Fruit fly (Drosophila melanogaster) whole organism, prepupa: ENCODE data around the gene CG17272.
A peak's percentile ranks its signal among the peaks of the same experiment; 100 is the strongest.

ENCODE experiments used
- Blimp-1 ChIP-seq: fragments of 200-800 bp; sonication (Bioruptor generic); optimal IDR thresholded peaks from 3 replicates; lab custom pipeline; 2017; ENCODE audit warnings: missing biosample characterization, missing genetic modification characterization, mild to moderate bottlenecking, moderate library complexity, missing genetic modification reagents
- CG10669 ChIP-seq: fragments of 200-800 bp; sonication (Bioruptor generic); optimal IDR thresholded peaks from 3 replicates; lab custom pipeline; 2018; ENCODE audit warnings: missing biosample characterization, mild to moderate bottlenecking, missing genetic modification characterization, moderate library complexity
- CG11762 ChIP-seq: fragments of 200-800 bp; sonication (Bioruptor generic); optimal IDR thresholded peaks from 3 replicates; lab custom pipeline; 2016; ENCODE audit warnings: missing biosample characterization, missing genetic modification characterization; ENCODE audit not compliant: insufficient read depth
- CG1621 ChIP-seq: fragments of 200-800 bp; sonication (Bioruptor generic); optimal IDR thresholded peaks from 3 replicates; lab custom pipeline; 2018; ENCODE audit warnings: missing biosample characterization, mild to moderate bottlenecking, missing genetic modification characterization
- CG31627 ChIP-seq: fragments of 200-800 bp; sonication (Bioruptor generic); optimal IDR thresholded peaks from 3 replicates; lab custom pipeline; 2016; ENCODE audit warnings: missing biosample characterization, missing genetic modification characterization
- CG32006 ChIP-seq: fragments of 200-800 bp; sonication (Bioruptor generic); optimal IDR thresholded peaks from 3 replicates; lab custom pipeline; 2017; ENCODE audit warnings: missing biosample characterization, mild to moderate bottlenecking, missing genetic modification characterization
- CG4318 ChIP-seq: fragments of 200-800 bp; sonication (Bioruptor generic); optimal IDR thresholded peaks from 3 replicates; lab custom pipeline; 2017; ENCODE audit warnings: missing biosample characterization, mild to moderate bottlenecking, missing genetic modification characterization
- CG6792 ChIP-seq: fragments of 200-800 bp; sonication (Bioruptor generic); optimal IDR thresholded peaks from 3 replicates; lab custom pipeline; 2016; ENCODE audit warnings: missing biosample characterization, missing genetic modification characterization
- CG6808 ChIP-seq: fragments of 200-800 bp; sonication (Bioruptor generic); optimal IDR thresholded peaks from 3 replicates; lab custom pipeline; 2017; ENCODE audit warnings: missing biosample characterization, missing genetic modification characterization, mild to moderate bottlenecking, moderate library complexity, missing genetic modification reagents
- CG7368 ChIP-seq: fragments of 200-800 bp; sonication (Bioruptor generic); optimal IDR thresholded peaks from 3 replicates; lab custom pipeline; 2016; ENCODE audit warnings: missing biosample characterization, missing genetic modification characterization
- CG8319 ChIP-seq: fragments of 200-800 bp; sonication (Bioruptor generic); optimal IDR thresholded peaks from 3 replicates; lab custom pipeline; 2016; ENCODE audit warnings: missing biosample characterization, missing genetic modification characterization
- CG8632 ChIP-seq: fragments of 200-800 bp; sonication (Bioruptor generic); optimal IDR thresholded peaks from 3 replicates; lab custom pipeline; 2016; ENCODE audit warnings: missing biosample characterization, missing genetic modification characterization
- CG9139 ChIP-seq: fragments of 200-800 bp; sonication (Bioruptor generic); optimal IDR thresholded peaks from 3 replicates; lab custom pipeline; 2017; ENCODE audit warnings: missing biosample characterization, mild to moderate bottlenecking, missing genetic modification characterization
- Eip75B ChIP-seq: fragments of 200-800 bp; sonication (Bioruptor generic); optimal IDR thresholded peaks from 3 replicates; lab custom pipeline; 2016; ENCODE audit warnings: missing biosample characterization, missing genetic modification characterization
- Eip78C ChIP-seq: fragments of 200-800 bp; sonication (Bioruptor generic); peaks from one replicate; lab custom pipeline; 2016; ENCODE audit warnings: missing biosample characterization, missing genetic modification characterization
- Hr39 ChIP-seq: fragments of 200-800 bp; sonication (Bioruptor generic); optimal IDR thresholded peaks from 2 replicates; lab custom pipeline; 2016; ENCODE audit warnings: missing biosample characterization, missing genetic modification characterization
- Sox102F ChIP-seq: fragments of 200-800 bp; sonication (Bioruptor generic); optimal IDR thresholded peaks from 2 replicates; lab custom pipeline; 2016; ENCODE audit warnings: missing biosample characterization, mild to moderate bottlenecking, missing genetic modification characterization
- Sox15 ChIP-seq: fragments of 200-800 bp; sonication (Bioruptor generic); optimal IDR thresholded peaks from 3 replicates; lab custom pipeline; 2016; ENCODE audit warnings: missing biosample characterization, missing genetic modification characterization
- achi ChIP-seq: fragments of 200-800 bp; sonication (Bioruptor generic); optimal IDR thresholded peaks from 3 replicates; lab custom pipeline; 2016; ENCODE audit warnings: missing biosample characterization, missing genetic modification characterization
- acj6 ChIP-seq: fragments of 200-800 bp; sonication (Bioruptor generic); optimal IDR thresholded peaks from 3 replicates; lab custom pipeline; 2016; ENCODE audit warnings: missing biosample characterization, missing genetic modification characterization
- cyc ChIP-seq: fragments of 200-800 bp; sonication (Bioruptor generic); optimal IDR thresholded peaks from 3 replicates; lab custom pipeline; 2016; ENCODE audit warnings: missing biosample characterization, missing genetic modification characterization
- dac ChIP-seq: fragments of 200-800 bp; sonication (Bioruptor generic); optimal IDR thresholded peaks from 2 replicates; lab custom pipeline; 2017; ENCODE audit warnings: missing biosample characterization, mild to moderate bottlenecking, missing genetic modification characterization
- dsx ChIP-seq: fragments of 200-800 bp; optimal IDR thresholded peaks from 3 replicates; lab custom pipeline; 2019; ENCODE audit warnings: missing biosample characterization, mild to moderate bottlenecking, missing genetic modification characterization, moderate library complexity; ENCODE audit not compliant: poor library complexity, severe bottlenecking
- eg ChIP-seq: fragments of 200-800 bp; sonication (Bioruptor generic); IDR thresholded peaks from 3 replicates; pipeline ENCODE4 v1.3.6; 2022; ENCODE audit warnings: missing biosample characterization, missing genetic modification characterization
- esn ChIP-seq: fragments of 200-800 bp; sonication (Bioruptor generic); optimal IDR thresholded peaks from 2 replicates; lab custom pipeline; 2016; ENCODE audit warnings: missing biosample characterization, mild to moderate bottlenecking, missing genetic modification characterization, moderate library complexity
- fkh ChIP-seq: fragments of 200-800 bp; sonication (Bioruptor generic); optimal IDR thresholded peaks from 3 replicates; lab custom pipeline; 2017; ENCODE audit warnings: missing biosample characterization, mild to moderate bottlenecking, missing genetic modification characterization, moderate library complexity
- spab ChIP-seq: fragments of 200-800 bp; sonication (Bioruptor generic); optimal IDR thresholded peaks from 2 replicates; lab custom pipeline; 2017; ENCODE audit warnings: missing biosample characterization, mild to moderate bottlenecking, missing genetic modification characterization, missing genetic modification reagents
- ss ChIP-seq, 2 experiments: fragments of 200-800 bp; sonication (Bioruptor generic); optimal IDR thresholded peaks; 2 replicates in 1 of 2; 3 replicates in 1 of 2; lab custom pipeline; 2017 to 2018; ENCODE audit warnings: mild to moderate bottlenecking in 2 of 2, missing biosample characterization in 2 of 2, missing genetic modification characterization in 2 of 2, moderate library complexity in 1 of 2
- svp ChIP-seq: fragments of 200-800 bp; sonication (Bioruptor generic); peaks from one replicate; lab custom pipeline; 2016; ENCODE audit warnings: missing biosample characterization, missing genetic modification characterization
- topi ChIP-seq: fragments of 200-800 bp; sonication (Bioruptor generic); optimal IDR thresholded peaks from 3 replicates; lab custom pipeline; 2016; ENCODE audit warnings: missing biosample characterization, missing genetic modification characterization

The CG17272 gene

dm6 chr3R:20778285-20778926 is 45.6 kb downstream of the CG17272 start (continued):
- peak; percentile 79 for TF ChIP-seq Sox102F (GFP tag; lab: Kevin White, UChicago)
- peak; percentile 93 for TF ChIP-seq spab (GFP tag; lab: Kevin White, UChicago)
- TF ChIP-seq CG7368 (GFP tag; lab: Kevin White, UChicago) = peak; percentile 88
- peak; percentile 79 for TF ChIP-seq CG32006 (GFP tag; lab: Kevin White, UChicago)
- peak; percentile 94 for TF ChIP-seq Eip78C (GFP tag; lab: Kevin White, UChicago)
- peak; percentile 89 for TF ChIP-seq CG8632 (GFP tag; lab: Kevin White, UChicago)
- peak; percentile 95 for TF ChIP-seq CG6808
- peak; percentile 79 for TF ChIP-seq dac (GFP tag; lab: Kevin White, UChicago)
- TF ChIP-seq Blimp-1 (GFP tag; lab: Kevin White, UChicago) = peak; percentile 73
- peak; percentile 16 for TF ChIP-seq acj6 (GFP tag; lab: Kevin White, UChicago)
- peak; percentile 82 for TF ChIP-seq topi (GFP tag; lab: Kevin White, UChicago)
- TF ChIP-seq CG10669 (GFP tag; lab: Kevin White, UChicago) = peak; percentile 88
- peak; percentile 98 for TF ChIP-seq CG9139
- peak; percentile 88 for TF ChIP-seq CG11762 (GFP tag; lab: Kevin White, UChicago)
- peak; percentile 7 for TF ChIP-seq CG4318 (GFP tag; lab: Kevin White, UChicago)
- TF ChIP-seq esn (GFP tag; lab: Kevin White, UChicago) = peak; percentile 69
- no peak for TF ChIP-seq Sox15 (GFP tag; lab: Kevin White, UChicago)
- peak; percentile 62 for TF ChIP-seq achi (GFP tag; lab: Kevin White, UChicago)
- no peak for TF ChIP-seq fkh (GFP tag; lab: Kevin White, UChicago)
- peak; percentile 94 for TF ChIP-seq svp (GFP tag; lab: Kevin White, UChicago)
- TF ChIP-seq CG6792 = peak; percentile 80
- no peak for TF ChIP-seq Hr39 (GFP tag; lab: Kevin White, UChicago)
- TF ChIP-seq Eip75B (GFP tag; lab: Kevin White, UChicago) = peak; percentile 84
- no peak for TF ChIP-seq CG31627
- TF ChIP-seq cyc (GFP tag; lab: Kevin White, UChicago) = peak; percentile 17
- TF ChIP-seq CG8319 (GFP tag; lab: Kevin White, UChicago) = peak; percentile 77

dm6 chr3R:20774125-20774524 is 49.9 kb downstream of the CG17272 start:
- TF ChIP-seq dsx (GFP tag; lab: Kevin White, UChicago) = peak; percentile 49
- peak in 1 of 2 experiments; percentile 25 for TF ChIP-seq ss (GFP tag; optimal IDR thresholded peaks at IDR 0.05; lab: Kevin White, UChicago)
- TF ChIP-seq CG31627 = no peak
- no peak for TF ChIP-seq eg
- peak; percentile 59 for TF ChIP-seq Eip78C (GFP tag; lab: Kevin White, UChicago)
- TF ChIP-seq CG1621 (tag; lab: Kevin White, UChicago) = peak; percentile 75
- TF ChIP-seq CG8632 (GFP tag; lab: Kevin White, UChicago) = no peak
